Fruit fly (Drosophila melanogaster) whole organism, adult: ENCODE data around the gene CG6454.

Experiments
- CG11617 ChIP-seq: fragments of 200-800 bp; sonication (Bioruptor generic); optimal IDR thresholded peaks from 2 replicates; lab custom pipeline; 2017; ENCODE audit warnings: mild to moderate bottlenecking, missing biosample characterization, missing genetic modification reagents, missing genetic modification characterization
- CG12768 ChIP-seq: fragments of 200-800 bp; sonication (Bioruptor generic); optimal IDR thresholded peaks from 2 replicates; lab custom pipeline; 2017; ENCODE audit warnings: missing biosample characterization, missing genetic modification characterization, mild to moderate bottlenecking, moderate library complexity, missing genetic modification reagents
- CG14711 ChIP-seq: fragments of 200-800 bp; sonication (Bioruptor generic); optimal IDR thresholded peaks from 2 replicates; lab custom pipeline; 2018; ENCODE audit warnings: missing biosample characterization, mild to moderate bottlenecking, missing genetic modification characterization, moderate library complexity
- CG1620 ChIP-seq: fragments of 200-800 bp; sonication (Bioruptor generic); optimal IDR thresholded peaks from 2 replicates; lab custom pipeline; 2016; ENCODE audit warnings: missing biosample characterization, missing genetic modification characterization
- CG33017 ChIP-seq: fragments of 200-800 bp; sonication (Bioruptor generic); optimal IDR thresholded peaks from 2 replicates; lab custom pipeline; 2018; ENCODE audit warnings: missing biosample characterization, mild to moderate bottlenecking, missing genetic modification characterization, moderate library complexity
- CG5204 ChIP-seq: fragments of 200-800 bp; sonication (Bioruptor generic); optimal IDR thresholded peaks from 2 replicates; lab custom pipeline; 2016; ENCODE audit warnings: missing biosample characterization, missing genetic modification characterization
- CG7045 ChIP-seq: fragments of 200-800 bp; sonication (Bioruptor generic); optimal IDR thresholded peaks from 2 replicates; lab custom pipeline; 2017; ENCODE audit warnings: missing biosample characterization, mild to moderate bottlenecking, missing genetic modification characterization
- CG7101 ChIP-seq: fragments of 200-800 bp; sonication (Bioruptor generic); optimal IDR thresholded peaks from 2 replicates; lab custom pipeline; 2018; ENCODE audit warnings: missing biosample characterization, mild to moderate bottlenecking, missing genetic modification characterization, moderate library complexity
- Clk ChIP-seq: fragments of 200-800 bp; sonication (Bioruptor generic); optimal IDR thresholded peaks from 2 replicates; lab custom pipeline; 2017; ENCODE audit warnings: missing biosample characterization, missing genetic modification characterization
- Crg-1 ChIP-seq: fragments of 200-800 bp; sonication (Bioruptor generic); optimal IDR thresholded peaks from 2 replicates; lab custom pipeline; 2016; ENCODE audit warnings: missing biosample characterization, missing genetic modification characterization
- Hr96 ChIP-seq: fragments of 200-800 bp; sonication (Bioruptor generic); optimal IDR thresholded peaks from 2 replicates; lab custom pipeline; 2016; ENCODE audit warnings: missing biosample characterization, missing genetic modification characterization
- Mnt ChIP-seq: fragments of 200-800 bp; sonication (Bioruptor generic); optimal IDR thresholded peaks from 2 replicates; lab custom pipeline; 2016; ENCODE audit warnings: missing biosample characterization, mild to moderate bottlenecking, missing genetic modification characterization
- bab1 ChIP-seq: fragments of 200-800 bp; sonication (Bioruptor generic); optimal IDR thresholded peaks from 3 replicates; lab custom pipeline; 2019; ENCODE audit warnings: missing biosample characterization, mild to moderate bottlenecking, missing genetic modification characterization, moderate library complexity
- cic ChIP-seq: fragments of 200-800 bp; sonication (Bioruptor generic); optimal IDR thresholded peaks from 2 replicates; lab custom pipeline; 2017; ENCODE audit warnings: missing biosample characterization, mild to moderate bottlenecking, missing genetic modification characterization, moderate library complexity
- cnc ChIP-seq, 2 experiments: fragments of >200 bp; optimal IDR thresholded peaks; 2 replicates each; lab custom pipeline; 2017
- kay ChIP-seq: fragments of 200-800 bp; sonication (Bioruptor generic); peaks from one replicate; lab custom pipeline; 2016; ENCODE audit warnings: missing biosample characterization, missing genetic modification characterization, borderline replicate concordance
- ovo ChIP-seq: fragments of 200-800 bp; sonication (Bioruptor generic); optimal IDR thresholded peaks from 2 replicates; lab custom pipeline; 2016; ENCODE audit warnings: missing biosample characterization, missing genetic modification characterization
- pad ChIP-seq: fragments of 200-800 bp; sonication (Bioruptor generic); optimal IDR thresholded peaks from 3 replicates; lab custom pipeline; 2017; ENCODE audit warnings: missing biosample characterization, missing genetic modification characterization, mild to moderate bottlenecking, moderate library complexity, missing genetic modification reagents
- tj ChIP-seq: fragments of 200-800 bp; sonication (Bioruptor generic); optimal IDR thresholded peaks from 3 replicates; lab custom pipeline; 2017; ENCODE audit warnings: missing biosample characterization, mild to moderate bottlenecking, missing genetic modification characterization, moderate library complexity
- toe ChIP-seq: fragments of 200-800 bp; sonication (Bioruptor generic); optimal IDR thresholded peaks from 2 replicates; lab custom pipeline; 2016; ENCODE audit warnings: missing biosample characterization, missing genetic modification characterization

Gene CG6454

dm6 chr3R:24348420-24349190, at the start of gene CG6454, which contains the start of gene CG5746:
Gene CG6454, plus strand, starts transcription at chr3R:24349182.
Gene CG5746, minus strand, starts transcription at chr3R:24348791.
- no peak for TF ChIP-seq toe (GFP tag; lab: Kevin White, UChicago)
- TF ChIP-seq cic (GFP tag; lab: Kevin White, UChicago) = no peak
- no peak for TF ChIP-seq tj (GFP tag; lab: Kevin White, UChicago)
- TF ChIP-seq CG7101 (tag; lab: Kevin White, UChicago) = peak; percentile 59
- TF ChIP-seq CG14711 (tag; lab: Kevin White, UChicago) = peak; percentile 93
- peak; percentile 14 for TF ChIP-seq pad
- peak; percentile 19 for TF ChIP-seq CG12768
- TF ChIP-seq CG11617 (GFP tag; lab: Kevin White, UChicago) = peak; percentile 66
- no peak for TF ChIP-seq kay (GFP tag; lab: Kevin White, UChicago)
- peak; percentile 31 for TF ChIP-seq CG1620
- no peak for TF ChIP-seq Crg-1 (GFP tag; lab: Kevin White, UChicago)
- peak; percentile 46 for TF ChIP-seq Hr96 (GFP tag; lab: Kevin White, UChicago)
- peak; percentile 48 for TF ChIP-seq Mnt (GFP tag; lab: Kevin White, UChicago)
- TF ChIP-seq CG33017 (tag; lab: Kevin White, UChicago) = no peak
- no peak for TF ChIP-seq CG7045
- TF ChIP-seq cnc (optimal IDR thresholded peaks at IDR 0.05; lab: Kevin White, UChicago) = no peak
- TF ChIP-seq ovo (GFP tag; lab: Kevin White, UChicago) = peak; percentile 19
- peak; percentile 23 for TF ChIP-seq bab1 (GFP tag; lab: Kevin White, UChicago)
- TF ChIP-seq Clk (GFP tag; lab: Kevin White, UChicago) = no peak
- no peak for TF ChIP-seq CG5204

- TF ChIP-seq tj (GFP tag; lab: Kevin White, UChicago) (peak; percentile 17), CG12768 (no peak), bab1 (GFP tag; lab: Kevin White, UChicago) (peak; percentile 36)
Observed at dm6 chr3R:24301520-24301919, 47.5 kb upstream of the CG6454 start.

dm6 chr3R:24303060-24303459, 45.9 kb upstream of the CG6454 start:
- TF ChIP-seq bab1 (GFP tag; lab: Kevin White, UChicago) (peak; percentile 44), kay (GFP tag; lab: Kevin White, UChicago) (no peak), CG5204 (no peak), Hr96 (GFP tag; lab: Kevin White, UChicago) (no peak), CG12768 (no peak), CG33017 (tag; lab: Kevin White, UChicago) (no peak), ovo (GFP tag; lab: Kevin White, UChicago) (no peak), CG11617 (GFP tag; lab: Kevin White, UChicago) (no peak), Crg-1 (GFP tag; lab: Kevin White, UChicago) (no peak)

DNA sequence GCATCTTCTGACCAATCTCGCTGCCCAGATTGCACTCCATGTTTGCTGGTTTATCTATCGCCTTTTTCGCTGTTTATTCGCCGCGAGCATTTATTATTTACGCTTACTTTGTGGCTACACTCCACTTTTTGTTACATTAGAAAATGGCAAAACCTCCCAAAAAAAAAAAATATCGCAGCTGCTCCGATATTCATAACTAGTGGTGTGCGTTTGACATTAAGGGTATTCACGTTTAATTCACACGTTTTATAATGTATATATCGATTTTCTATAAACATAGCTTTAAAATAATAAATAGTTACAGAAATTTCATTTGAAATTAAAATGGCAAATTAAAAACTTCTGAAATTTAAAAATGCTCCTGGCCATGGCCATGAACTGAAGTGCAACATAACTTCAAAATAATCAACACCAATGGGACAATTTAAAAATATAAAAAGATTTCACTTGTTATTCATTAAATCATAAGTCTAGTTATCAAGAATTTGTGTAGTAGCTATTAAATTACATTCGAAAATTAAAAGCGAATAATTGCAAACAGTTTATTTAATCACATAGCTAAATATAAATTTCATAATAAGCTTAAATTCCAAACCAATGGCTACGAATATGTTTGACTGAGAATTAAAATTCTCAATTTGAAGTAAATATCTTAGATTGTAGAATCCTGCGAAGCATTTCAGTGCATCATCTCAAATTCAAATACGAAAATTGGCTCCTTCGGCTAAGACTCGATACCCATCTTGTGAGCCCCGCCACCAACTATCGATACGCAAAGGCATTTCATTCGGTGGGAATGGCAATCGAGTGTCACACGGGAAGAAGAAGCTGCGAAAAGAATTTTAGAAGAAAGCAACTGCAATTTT, 30.5 kb upstream of the CG6454 start, which contains the start of the genes Nab2 and BRWD3:
TSS of gene Nab2 (minus strand) at position 203 of the 866 bp plus-strand sequence.
TSS of gene BRWD3 (plus strand) at position 784 of the 866 bp plus-strand sequence.
- TF ChIP-seq CG33017 (tag; lab: Kevin White, UChicago) (no peak), ovo (GFP tag; lab: Kevin White, UChicago) (no peak), CG1620 (peak; percentile 43), Hr96 (GFP tag; lab: Kevin White, UChicago) (peak; percentile 9), kay (GFP tag; lab: Kevin White, UChicago) (peak; percentile 87), Crg-1 (GFP tag; lab: Kevin White, UChicago) (no peak), Mnt (GFP tag; lab: Kevin White, UChicago) (peak; percentile 20), bab1 (GFP tag; lab: Kevin White, UChicago) (peak; percentile 16), CG11617 (GFP tag; lab: Kevin White, UChicago) (peak; percentile 46), CG7101 (tag; lab: Kevin White, UChicago) (peak; percentile 62), cic (GFP tag; lab: Kevin White, UChicago) (no peak), toe (GFP tag; lab: Kevin White, UChicago) (peak; percentile 79), pad (no peak), CG7045 (peak; percentile 52), CG14711 (tag; lab: Kevin White, UChicago) (no peak), Clk (GFP tag; lab: Kevin White, UChicago) (no peak), tj (GFP tag; lab: Kevin White, UChicago) (peak; percentile 43), cnc (optimal IDR thresholded peaks at IDR 0.05; lab: Kevin White, UChicago) (no peak), CG12768 (peak; percentile 37), CG5204 (no peak)

- TF ChIP-seq CG5204 = no peak
- TF ChIP-seq pad = no peak
- TF ChIP-seq tj (GFP tag; lab: Kevin White, UChicago) = no peak
Observed at dm6 chr3R:24319083-24319381, 29.9 kb upstream of the CG6454 start.
